Worm (Caenorhabditis elegans) whole organism, early embryonic: Measurements from ENCODE around the gene ttc-36.
"Not testable (repeated sequence)": the region's sequence is repeated elsewhere in the genome, so short reads cannot be mapped to it uniquely, and the experiment has no call there.

Experiments
- B0310.2 ChIP-seq: sonication (generic microtip); optimal IDR thresholded peaks from 2 replicates; lab custom pipeline; 2016; ENCODE audit warnings: mild to moderate bottlenecking, missing genetic modification characterization, missing compliant biosample characterization
- F13C5.2 ChIP-seq: sonication (generic microtip); optimal IDR thresholded peaks from 2 replicates; lab custom pipeline; 2017; ENCODE audit warnings: mild to moderate bottlenecking, missing genetic modification characterization, inconsistent platforms, missing compliant biosample characterization
- aly-1 ChIP-seq: sonication (generic microtip); optimal IDR thresholded peaks from 2 replicates; lab custom pipeline; 2016; ENCODE audit warnings: missing genetic modification characterization, missing compliant biosample characterization
- ama-1 ChIP-seq: fragments of 150-350 bp; optimal IDR thresholded peaks from 2 replicates; lab custom pipeline; 2014
- ceh-13 ChIP-seq: fragments of 200-800 bp; sonication (Bioruptor generic); optimal IDR thresholded peaks from 2 replicates; lab custom pipeline; 2018; ENCODE audit warnings: mild to moderate bottlenecking, missing genetic modification characterization, missing compliant biosample characterization
- ceh-36 ChIP-seq: sonication (generic microtip); optimal IDR thresholded peaks from 2 replicates; lab custom pipeline; 2016; ENCODE audit warnings: missing genetic modification characterization, inconsistent platforms, missing compliant biosample characterization
- ets-7 ChIP-seq: sonication (generic microtip); optimal IDR thresholded peaks from 2 replicates; lab custom pipeline; 2016; ENCODE audit warnings: missing genotype, missing genetic modification characterization, missing compliant biosample characterization
- flt-1 ChIP-seq: fragments of 200-800 bp; sonication (Bioruptor generic); IDR thresholded peaks from 2 replicates; pipeline ENCODE4 v1.3.6; 2022; ENCODE audit warnings: missing genetic modification characterization, missing compliant biosample characterization
- hmbx-1 ChIP-seq: sonication (generic microtip); optimal IDR thresholded peaks from 2 replicates; lab custom pipeline; 2016; ENCODE audit warnings: mild to moderate bottlenecking, missing genetic modification characterization, missing compliant biosample characterization
- hmg-4 ChIP-seq: fragments of 200-800 bp; sonication (Bioruptor generic); optimal IDR thresholded peaks from 2 replicates; lab custom pipeline; 2018; ENCODE audit warnings: mild to moderate bottlenecking, missing genetic modification characterization, missing compliant biosample characterization
- hnd-1 ChIP-seq: sonication (generic microtip); optimal IDR thresholded peaks from 2 replicates; lab custom pipeline; 2016; ENCODE audit warnings: missing genetic modification characterization, missing compliant biosample characterization
- pes-1 ChIP-seq: fragments of 200-800 bp; sonication (Bioruptor generic); IDR thresholded peaks from 2 replicates; pipeline ENCODE4 v1.3.6; 2022; ENCODE audit warnings: missing genetic modification reagents, missing genetic modification characterization, missing compliant biosample characterization
- scrt-1 ChIP-seq: fragments of 200-800 bp; sonication (Bioruptor generic); IDR thresholded peaks from 2 replicates; pipeline ENCODE4 v1.3.6; 2022; ENCODE audit warnings: missing genetic modification characterization, missing compliant biosample characterization
- sea-1 ChIP-seq: fragments of 200-800 bp; sonication (Bioruptor generic); conservative IDR thresholded peaks from 2 replicates; pipeline ENCODE4 v1.3.6; 2022; ENCODE audit warnings: missing genetic modification characterization, missing compliant biosample characterization
- tbx-11 ChIP-seq: fragments of 200-800 bp; sonication (Bioruptor generic); IDR thresholded peaks from 2 replicates; pipeline ENCODE4 v1.3.6; 2022; ENCODE audit warnings: missing genetic modification characterization, missing compliant biosample characterization
- tbx-37 ChIP-seq: fragments of 200-800 bp; sonication (Bioruptor generic); conservative IDR thresholded peaks from 2 replicates; pipeline ENCODE4 v1.3.6; 2022; ENCODE audit warnings: missing genetic modification reagents, missing genetic modification characterization, missing compliant biosample characterization
- tra-4 ChIP-seq: sonication (generic microtip); optimal IDR thresholded peaks from 2 replicates; lab custom pipeline; 2017; ENCODE audit warnings: missing genetic modification characterization, missing compliant biosample characterization

ttc-36 gene

DNA sequence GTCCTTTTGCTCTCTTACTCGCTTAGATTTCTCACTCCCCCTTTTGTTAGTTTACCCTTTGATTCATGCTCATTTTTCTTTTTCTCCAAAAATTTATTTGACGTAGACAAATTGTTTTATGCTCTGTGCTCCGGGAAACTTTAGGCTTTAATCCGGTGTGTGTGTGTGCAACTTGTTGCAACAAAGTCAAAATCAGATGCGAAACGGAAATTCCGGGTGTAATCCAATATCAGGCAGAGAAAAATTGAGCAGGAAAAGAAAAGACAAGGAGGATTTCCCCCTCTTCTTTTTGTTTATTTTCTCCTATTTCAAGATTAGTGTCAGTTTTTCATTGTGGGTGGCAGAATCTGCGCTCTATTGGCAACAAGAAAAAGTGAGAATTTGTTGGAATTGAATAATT, 37.5 kb upstream of the ttc-36 start:
- TF ChIP-seq tbx-37 (no peak), hmg-4 (GFP tag; lab: Kevin White, UChicago) (no peak), B0310.2 (no peak), hnd-1 (no peak), flt-1 (no peak), ama-1 (lab: Kevin White, UChicago) (no peak), scrt-1 (no peak), ceh-36 (tag; lab: Kevin White, UChicago) (no peak), F13C5.2 (tag; lab: Kevin White, UChicago) (no peak), sea-1 (GFP tag; lab: Robert Waterston, UW) (no peak), pes-1 (GFP tag; lab: Robert Waterston, UW) (no peak)

DNA sequence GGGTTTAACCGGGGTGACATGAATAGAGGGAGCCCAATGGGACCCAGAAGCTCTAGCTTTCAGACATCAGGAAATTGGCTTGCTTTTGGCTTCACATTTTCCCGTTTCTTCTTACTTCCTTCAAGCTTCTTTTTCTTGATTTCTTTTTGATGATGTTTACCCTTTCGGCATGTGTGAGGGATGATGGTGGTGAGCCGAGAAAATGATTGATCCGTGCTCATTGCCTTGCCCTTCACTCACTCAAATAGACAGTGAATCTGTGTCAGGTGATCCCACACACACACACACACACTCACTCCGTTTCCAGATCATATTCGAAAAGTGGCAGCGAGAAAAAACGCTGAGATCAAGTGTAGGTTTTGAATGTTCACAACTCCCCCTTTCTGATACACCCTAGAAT, 35.3 kb upstream of the ttc-36 start:
- TF ChIP-seq ama-1 (lab: Kevin White, UChicago): no peak
- no peak for TF ChIP-seq ceh-13 (GFP tag; lab: Kevin White, UChicago)
- TF ChIP-seq tra-4 (tag; lab: Kevin White, UChicago): no peak
- no peak for TF ChIP-seq ets-7 (tag; lab: Kevin White, UChicago)
- TF ChIP-seq ceh-36 (tag; lab: Kevin White, UChicago): no peak
- no peak for TF ChIP-seq hmbx-1 (tag; lab: Kevin White, UChicago)
- no peak for TF ChIP-seq tbx-37
- no peak for TF ChIP-seq B0310.2
- TF ChIP-seq hmg-4 (GFP tag; lab: Kevin White, UChicago): no peak

DNA sequence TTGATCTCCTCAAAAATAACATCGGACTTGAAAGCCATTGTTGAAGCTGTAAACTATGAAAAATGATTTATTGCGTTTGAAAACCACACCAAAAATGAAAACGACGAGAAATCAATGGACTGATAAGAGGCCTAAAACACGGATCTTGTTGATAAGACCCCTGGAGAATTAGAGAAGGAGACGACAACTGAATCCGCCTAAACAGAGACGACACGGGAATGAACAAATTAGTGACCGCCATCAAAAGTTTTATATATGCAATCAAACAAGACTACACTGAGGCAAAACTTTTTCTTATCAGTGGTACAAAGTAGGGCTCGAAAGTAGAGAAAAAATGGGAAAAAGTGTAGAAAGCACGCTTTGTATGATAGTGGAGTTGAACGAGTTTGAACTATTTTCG, 28.9 kb upstream of the ttc-36 start, which contains the start of gene nlt-1:
Gene nlt-1 (minus strand): TSS at position 78 of the 400 bp plus-strand sequence.
- TF ChIP-seq ceh-13 (GFP tag; lab: Kevin White, UChicago) (no peak), aly-1 (tag; lab: Kevin White, UChicago) (no peak), ets-7 (tag; lab: Kevin White, UChicago) (no peak), hmbx-1 (tag; lab: Kevin White, UChicago) (no peak), tbx-37 (no peak), tbx-11 (GFP tag; lab: Robert Waterston, UW) (no peak), tra-4 (tag; lab: Kevin White, UChicago) (no peak), sea-1 (GFP tag; lab: Robert Waterston, UW) (no peak), pes-1 (GFP tag; lab: Robert Waterston, UW) (no peak), hmg-4 (GFP tag; lab: Kevin White, UChicago) (no peak), flt-1 (no peak), scrt-1 (no peak), ceh-36 (tag; lab: Kevin White, UChicago) (no peak), F13C5.2 (tag; lab: Kevin White, UChicago) (no peak), ama-1 (lab: Kevin White, UChicago) (no peak)

DNA sequence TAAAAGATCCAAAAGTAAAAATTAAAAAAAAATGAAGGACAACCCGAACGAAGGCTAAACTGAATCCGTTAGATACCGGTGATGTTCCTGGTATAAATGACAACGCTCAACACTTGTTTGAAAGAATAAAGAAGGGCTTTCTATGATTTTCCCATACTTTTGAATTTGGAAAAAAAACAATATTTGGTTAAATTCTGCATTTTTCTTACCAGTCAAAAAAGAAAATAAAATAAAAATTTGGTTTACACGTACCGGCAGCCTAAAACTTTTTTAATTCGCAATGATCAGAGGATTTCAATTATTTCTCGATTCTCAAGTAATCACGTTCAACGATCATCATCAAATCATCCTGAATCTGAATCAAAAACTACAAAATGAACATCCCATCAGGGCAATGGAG, 28.4 kb upstream of the ttc-36 start, which contains the start of gene ZK892.3:
Gene ZK892.3 (plus strand): TSS at position 301 of the 400 bp plus-strand sequence.
- TF ChIP-seq ama-1 (lab: Kevin White, UChicago) (no peak), hmg-4 (GFP tag; lab: Kevin White, UChicago) (no peak), tra-4 (tag; lab: Kevin White, UChicago) (no peak), tbx-37 (no peak), hmbx-1 (tag; lab: Kevin White, UChicago) (no peak), F13C5.2 (tag; lab: Kevin White, UChicago) (no peak), aly-1 (tag; lab: Kevin White, UChicago) (no peak), hnd-1 (no peak), ceh-36 (tag; lab: Kevin White, UChicago) (no peak), B0310.2 (no peak)

DNA sequence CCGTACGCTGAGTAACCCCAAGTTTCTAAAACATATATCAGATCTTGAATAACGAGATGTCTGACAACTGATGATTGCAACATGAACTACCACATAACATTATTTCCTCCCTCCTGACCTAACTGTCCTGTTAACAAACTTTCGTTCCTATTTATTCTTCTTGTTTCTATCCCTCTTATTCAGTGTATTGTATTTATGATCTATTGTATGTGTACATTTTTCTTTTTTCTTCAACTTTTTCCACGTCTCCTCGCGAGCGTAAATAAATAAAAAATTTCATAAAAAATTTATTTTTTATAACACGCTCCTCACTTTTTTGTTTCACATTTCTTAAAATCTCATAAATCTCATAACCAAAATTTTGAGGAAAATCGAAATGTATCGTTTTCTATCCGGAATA, 23.7 kb upstream of the ttc-36 start, which contains the start of gene ZK892.4:
Gene ZK892.4 (plus strand): TSS at position 301 of the 400 bp plus-strand sequence.
- not testable (repeated sequence) for TF ChIP-seq tra-4 (tag; lab: Kevin White, UChicago); ama-1 (lab: Kevin White, UChicago); hmbx-1 (tag; lab: Kevin White, UChicago)

DNA sequence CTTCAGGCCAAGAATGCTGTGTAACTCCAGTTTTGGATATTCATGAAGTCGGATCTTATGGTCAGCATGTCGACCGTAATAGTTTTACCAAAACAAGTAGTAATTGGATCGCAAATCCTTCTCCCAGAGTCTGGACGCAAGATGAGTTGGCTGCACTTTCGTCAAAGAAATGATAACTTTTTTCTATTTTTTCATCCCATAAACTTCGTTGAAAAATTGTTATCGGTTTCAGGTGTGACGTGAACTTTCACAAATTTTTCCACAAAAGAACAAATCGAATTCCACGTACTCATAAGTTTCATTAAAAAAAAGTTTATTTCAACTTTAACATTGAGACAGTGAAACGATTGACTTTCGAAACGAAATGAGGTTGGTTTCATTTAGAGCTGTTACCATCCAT, 22.1 kb upstream of the ttc-36 start, which contains the start of gene ZK892.5:
Gene ZK892.5 (plus strand): TSS at position 301 of the 400 bp plus-strand sequence.
- TF ChIP-seq F13C5.2 (tag; lab: Kevin White, UChicago): no peak
- no peak for TF ChIP-seq tbx-37
- TF ChIP-seq pes-1 (GFP tag; lab: Robert Waterston, UW): no peak
- no peak for TF ChIP-seq ets-7 (tag; lab: Kevin White, UChicago)
- TF ChIP-seq ceh-36 (tag; lab: Kevin White, UChicago): no peak
- no peak for TF ChIP-seq hmg-4 (GFP tag; lab: Kevin White, UChicago)
- no peak for TF ChIP-seq sea-1 (GFP tag; lab: Robert Waterston, UW)
- TF ChIP-seq flt-1: no peak
- no peak for TF ChIP-seq hnd-1
- TF ChIP-seq ama-1 (lab: Kevin White, UChicago): no peak

DNA sequence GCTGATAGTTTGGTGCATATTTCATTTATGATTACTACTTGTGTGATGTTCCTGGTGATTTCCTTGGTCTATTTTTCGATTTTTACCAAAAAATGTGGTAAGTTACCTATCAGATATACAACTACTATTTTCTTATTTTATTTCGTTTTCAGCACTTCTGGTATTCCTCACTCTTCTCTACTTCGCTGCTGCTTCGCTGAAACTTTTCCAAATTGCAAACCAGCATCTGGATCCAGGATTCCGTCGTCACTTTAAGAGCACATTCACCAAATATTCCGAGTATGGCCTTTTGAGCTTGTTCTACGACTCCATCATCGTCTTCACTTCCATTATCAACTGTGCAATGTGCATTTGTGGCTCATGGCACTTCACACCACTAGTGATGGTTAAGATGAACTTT, 21.4 kb upstream of the ttc-36 start:
- no peak for TF ChIP-seq ceh-13 (GFP tag; lab: Kevin White, UChicago)
- TF ChIP-seq ets-7 (tag; lab: Kevin White, UChicago): no peak
- no peak for TF ChIP-seq ceh-36 (tag; lab: Kevin White, UChicago)

DNA sequence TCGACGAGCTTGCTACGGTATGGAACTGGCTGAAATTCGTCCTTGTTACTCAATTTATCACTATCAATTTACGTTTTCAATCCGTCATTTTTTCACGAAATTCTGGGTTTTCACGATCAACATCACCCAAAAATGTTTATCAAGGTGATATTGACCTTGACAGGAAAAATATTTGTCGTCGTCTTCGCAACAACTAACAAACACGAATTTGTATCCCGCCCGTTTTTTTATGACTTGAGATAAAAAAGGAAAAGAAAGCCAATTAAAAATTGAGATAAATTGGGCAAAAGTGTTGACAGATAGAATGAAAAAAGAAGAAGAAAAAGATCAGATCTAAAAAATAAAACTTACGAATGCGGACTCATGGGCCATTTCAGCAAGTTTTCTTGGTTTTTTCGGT, 19.1 kb upstream of the ttc-36 start:
- TF ChIP-seq tbx-11 (GFP tag; lab: Robert Waterston, UW) (no peak), ceh-13 (GFP tag; lab: Kevin White, UChicago) (no peak)
